Worm (Caenorhabditis elegans) whole organism, early embryonic: ENCODE data around the gene sdc-2.

Experiments
- B0310.2 ChIP-seq: sonication (generic microtip); optimal IDR thresholded peaks from 2 replicates; lab custom pipeline; 2016; ENCODE audit warnings: mild to moderate bottlenecking, missing genetic modification characterization, missing compliant biosample characterization
- F13C5.2 ChIP-seq: sonication (generic microtip); optimal IDR thresholded peaks from 2 replicates; lab custom pipeline; 2017; ENCODE audit warnings: mild to moderate bottlenecking, missing genetic modification characterization, inconsistent platforms, missing compliant biosample characterization
- aly-1 ChIP-seq: sonication (generic microtip); optimal IDR thresholded peaks from 2 replicates; lab custom pipeline; 2016; ENCODE audit warnings: missing genetic modification characterization, missing compliant biosample characterization
- ama-1 ChIP-seq: fragments of 150-350 bp; optimal IDR thresholded peaks from 2 replicates; lab custom pipeline; 2014
- ceh-13 ChIP-seq: fragments of 200-800 bp; sonication (Bioruptor generic); optimal IDR thresholded peaks from 2 replicates; lab custom pipeline; 2018; ENCODE audit warnings: mild to moderate bottlenecking, missing genetic modification characterization, missing compliant biosample characterization
- ceh-36 ChIP-seq: sonication (generic microtip); optimal IDR thresholded peaks from 2 replicates; lab custom pipeline; 2016; ENCODE audit warnings: missing genetic modification characterization, inconsistent platforms, missing compliant biosample characterization
- ets-7 ChIP-seq: sonication (generic microtip); optimal IDR thresholded peaks from 2 replicates; lab custom pipeline; 2016; ENCODE audit warnings: missing genotype, missing genetic modification characterization, missing compliant biosample characterization
- flt-1 ChIP-seq: fragments of 200-800 bp; sonication (Bioruptor generic); IDR thresholded peaks from 2 replicates; pipeline ENCODE4 v1.3.6; 2022; ENCODE audit warnings: missing genetic modification characterization, missing compliant biosample characterization
- hmbx-1 ChIP-seq: sonication (generic microtip); optimal IDR thresholded peaks from 2 replicates; lab custom pipeline; 2016; ENCODE audit warnings: mild to moderate bottlenecking, missing genetic modification characterization, missing compliant biosample characterization
- hmg-4 ChIP-seq: fragments of 200-800 bp; sonication (Bioruptor generic); optimal IDR thresholded peaks from 2 replicates; lab custom pipeline; 2018; ENCODE audit warnings: mild to moderate bottlenecking, missing genetic modification characterization, missing compliant biosample characterization
- hnd-1 ChIP-seq: sonication (generic microtip); optimal IDR thresholded peaks from 2 replicates; lab custom pipeline; 2016; ENCODE audit warnings: missing genetic modification characterization, missing compliant biosample characterization
- pes-1 ChIP-seq: fragments of 200-800 bp; sonication (Bioruptor generic); IDR thresholded peaks from 2 replicates; pipeline ENCODE4 v1.3.6; 2022; ENCODE audit warnings: missing genetic modification reagents, missing genetic modification characterization, missing compliant biosample characterization
- scrt-1 ChIP-seq: fragments of 200-800 bp; sonication (Bioruptor generic); IDR thresholded peaks from 2 replicates; pipeline ENCODE4 v1.3.6; 2022; ENCODE audit warnings: missing genetic modification characterization, missing compliant biosample characterization
- sea-1 ChIP-seq: fragments of 200-800 bp; sonication (Bioruptor generic); conservative IDR thresholded peaks from 2 replicates; pipeline ENCODE4 v1.3.6; 2022; ENCODE audit warnings: missing genetic modification characterization, missing compliant biosample characterization
- tbx-11 ChIP-seq: fragments of 200-800 bp; sonication (Bioruptor generic); IDR thresholded peaks from 2 replicates; pipeline ENCODE4 v1.3.6; 2022; ENCODE audit warnings: missing genetic modification characterization, missing compliant biosample characterization
- tbx-37 ChIP-seq: fragments of 200-800 bp; sonication (Bioruptor generic); conservative IDR thresholded peaks from 2 replicates; pipeline ENCODE4 v1.3.6; 2022; ENCODE audit warnings: missing genetic modification reagents, missing genetic modification characterization, missing compliant biosample characterization
- tra-4 ChIP-seq: sonication (generic microtip); optimal IDR thresholded peaks from 2 replicates; lab custom pipeline; 2017; ENCODE audit warnings: missing genetic modification characterization, missing compliant biosample characterization

The sdc-2 gene

DNA sequence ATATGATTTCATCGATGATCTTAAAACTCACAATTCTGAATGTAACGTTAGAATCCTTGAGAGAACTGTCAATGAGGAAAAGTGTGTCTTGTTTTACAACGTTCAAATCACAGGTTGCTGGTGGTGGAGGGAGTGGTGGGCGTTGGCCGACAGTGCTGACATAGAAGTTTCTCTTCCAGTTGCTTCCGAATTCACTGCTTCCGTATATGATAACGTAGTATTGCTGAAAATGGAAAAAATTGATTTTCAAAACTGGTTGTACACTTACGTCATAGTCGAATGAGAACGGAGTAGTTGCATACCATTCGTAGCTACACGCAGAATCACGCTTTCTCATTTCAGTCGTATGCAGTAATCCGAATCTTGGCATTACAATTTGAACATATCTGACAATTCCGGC is 30.7 kb upstream of the sdc-2 start:
- no peak for TF ChIP-seq F13C5.2 (tag; lab: Kevin White, UChicago)
- TF ChIP-seq flt-1 (GFP tag; lab: Robert Waterston, UW), result no peak
- TF ChIP-seq ceh-13 (GFP tag; lab: Kevin White, UChicago), result no peak
- no peak for TF ChIP-seq aly-1 (tag; lab: Kevin White, UChicago)
- no peak for TF ChIP-seq hmg-4 (GFP tag; lab: Kevin White, UChicago)
- no peak for TF ChIP-seq ama-1 (lab: Kevin White, UChicago)
- TF ChIP-seq tra-4 (tag; lab: Kevin White, UChicago), result no peak
- TF ChIP-seq ceh-36 (tag; lab: Kevin White, UChicago), result no peak
- TF ChIP-seq hnd-1 (tag; lab: Kevin White, UChicago), result no peak
- TF ChIP-seq B0310.2 (tag; lab: Kevin White, UChicago), result no peak
- no peak for TF ChIP-seq tbx-11
- no peak for TF ChIP-seq pes-1 (GFP tag; lab: Robert Waterston, UW)
- no peak for TF ChIP-seq tbx-37 (GFP tag; lab: Robert Waterston, UW)

DNA sequence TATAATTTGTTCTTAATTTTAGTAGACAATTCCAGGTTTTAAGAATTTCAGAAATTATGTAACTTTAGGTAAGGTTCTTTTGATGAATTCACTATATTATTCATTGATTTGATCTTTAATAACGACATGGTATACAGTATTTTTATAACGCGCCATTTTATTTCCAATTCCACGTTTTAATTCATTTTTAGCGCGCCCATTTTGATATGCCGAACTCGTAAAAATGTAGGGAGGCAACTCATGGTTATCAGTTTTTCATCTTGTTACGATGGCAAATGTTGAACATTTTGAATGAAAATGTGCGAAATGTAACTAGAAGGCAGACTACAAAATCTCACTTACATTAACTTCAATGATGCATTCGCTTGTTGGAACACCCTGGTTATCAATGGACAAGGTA is 23.6 kb upstream of the sdc-2 start:
- no peak for TF ChIP-seq flt-1 (GFP tag; lab: Robert Waterston, UW)
- TF ChIP-seq hnd-1 (tag; lab: Kevin White, UChicago), result no peak
- no peak for TF ChIP-seq ets-7 (tag; lab: Kevin White, UChicago)
- no peak for TF ChIP-seq ceh-36 (tag; lab: Kevin White, UChicago)
- TF ChIP-seq ceh-13 (GFP tag; lab: Kevin White, UChicago), result no peak
- no peak for TF ChIP-seq B0310.2 (tag; lab: Kevin White, UChicago)

DNA sequence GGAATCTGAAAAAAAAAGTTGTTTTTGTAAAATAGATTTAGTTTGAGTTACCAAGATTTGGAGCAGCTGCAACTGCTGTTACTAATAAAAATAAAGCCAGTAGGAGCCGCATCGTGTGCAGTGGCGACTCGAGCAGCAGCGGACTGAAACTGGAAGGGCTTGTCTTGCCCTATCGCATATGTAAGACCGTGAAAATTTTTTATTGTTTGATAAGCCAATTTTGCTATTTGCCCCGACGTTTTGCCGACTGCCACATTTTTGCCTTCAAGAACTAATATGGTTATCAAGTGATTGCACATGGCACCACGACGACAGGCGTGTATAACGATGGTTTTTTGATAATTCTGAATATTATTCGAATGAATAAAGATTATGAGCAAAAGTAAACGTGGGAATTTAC is 22.8 kb upstream of the sdc-2 start, which contains the start of gene T25C12.3:
T25C12.3 (minus strand) TSS at position 262 of the 400 bp plus-strand sequence.
- TF ChIP-seq hmg-4 (GFP tag; lab: Kevin White, UChicago) (no peak), ets-7 (tag; lab: Kevin White, UChicago) (no peak), hmbx-1 (tag; lab: Kevin White, UChicago) (no peak), pes-1 (GFP tag; lab: Robert Waterston, UW) (no peak), sea-1 (GFP tag; lab: Robert Waterston, UW) (no peak), ceh-36 (tag; lab: Kevin White, UChicago) (no peak), tra-4 (tag; lab: Kevin White, UChicago) (no peak), ama-1 (lab: Kevin White, UChicago) (no peak), tbx-37 (GFP tag; lab: Robert Waterston, UW) (no peak), aly-1 (tag; lab: Kevin White, UChicago) (no peak), hnd-1 (tag; lab: Kevin White, UChicago) (no peak), tbx-11 (no peak), F13C5.2 (tag; lab: Kevin White, UChicago) (no peak), B0310.2 (tag; lab: Kevin White, UChicago) (no peak), flt-1 (GFP tag; lab: Robert Waterston, UW) (no peak), scrt-1 (GFP tag; lab: Robert Waterston, UW) (no peak), ceh-13 (GFP tag; lab: Kevin White, UChicago) (no peak)

DNA sequence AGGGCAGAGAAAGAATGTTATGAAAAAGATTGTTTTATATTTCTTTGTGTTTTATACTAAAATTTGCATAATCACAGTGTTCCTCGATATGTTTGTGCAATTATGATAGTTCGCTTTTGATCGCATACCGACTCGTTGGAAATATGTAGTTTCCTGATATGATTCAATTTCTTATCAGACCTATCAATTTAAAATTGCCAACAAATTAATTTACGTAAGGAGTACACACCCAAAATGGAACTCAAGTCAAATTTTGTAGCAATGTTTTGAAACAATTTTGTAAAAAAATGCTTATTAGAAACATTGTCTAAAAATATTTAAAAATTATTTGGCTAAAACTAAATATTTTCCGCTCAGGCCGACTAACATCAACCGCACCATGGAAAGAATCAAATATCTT is 21.9 kb upstream of the sdc-2 start:
- TF ChIP-seq B0310.2 (tag; lab: Kevin White, UChicago) (no peak), aly-1 (tag; lab: Kevin White, UChicago) (no peak), hnd-1 (tag; lab: Kevin White, UChicago) (no peak), ceh-13 (GFP tag; lab: Kevin White, UChicago) (no peak), hmbx-1 (tag; lab: Kevin White, UChicago) (no peak), flt-1 (GFP tag; lab: Robert Waterston, UW) (no peak), scrt-1 (GFP tag; lab: Robert Waterston, UW) (no peak), sea-1 (GFP tag; lab: Robert Waterston, UW) (no peak), ama-1 (lab: Kevin White, UChicago) (no peak), ceh-36 (tag; lab: Kevin White, UChicago) (no peak), tbx-11 (no peak), tra-4 (tag; lab: Kevin White, UChicago) (no peak), tbx-37 (GFP tag; lab: Robert Waterston, UW) (no peak), ets-7 (tag; lab: Kevin White, UChicago) (no peak), hmg-4 (GFP tag; lab: Kevin White, UChicago) (no peak)

DNA sequence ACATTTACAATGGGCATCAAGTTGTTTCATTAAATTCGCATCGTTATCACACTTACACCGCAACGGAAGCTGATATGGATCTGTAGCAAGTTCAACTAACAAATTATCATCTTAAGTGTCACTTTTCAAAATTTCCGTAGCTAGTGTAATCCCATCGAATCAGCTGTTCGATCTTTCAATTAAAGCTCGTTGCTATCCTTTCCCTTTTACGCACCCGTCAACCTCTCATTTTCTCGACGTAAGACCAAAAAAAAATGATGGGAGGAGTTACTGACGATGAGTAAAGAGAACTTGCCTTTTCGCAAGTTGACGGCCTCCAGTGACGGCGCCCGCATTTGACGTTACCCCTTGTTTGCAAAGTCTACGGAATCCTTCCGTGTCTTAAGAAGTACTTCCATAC is 20.5 kb upstream of the sdc-2 start, which contains the start of gene F29G6.1:
F29G6.1 (plus strand) TSS at position 301 of the 400 bp plus-strand sequence.
- no peak for TF ChIP-seq hnd-1 (tag; lab: Kevin White, UChicago)
- no peak for TF ChIP-seq ets-7 (tag; lab: Kevin White, UChicago)
- TF ChIP-seq hmbx-1 (tag; lab: Kevin White, UChicago), result no peak
- no peak for TF ChIP-seq ceh-36 (tag; lab: Kevin White, UChicago)
- TF ChIP-seq scrt-1 (GFP tag; lab: Robert Waterston, UW), result no peak
- TF ChIP-seq tbx-37 (GFP tag; lab: Robert Waterston, UW), result no peak
- TF ChIP-seq F13C5.2 (tag; lab: Kevin White, UChicago), result no peak
- TF ChIP-seq aly-1 (tag; lab: Kevin White, UChicago), result no peak
- no peak for TF ChIP-seq tra-4 (tag; lab: Kevin White, UChicago)
- no peak for TF ChIP-seq ceh-13 (GFP tag; lab: Kevin White, UChicago)
- no peak for TF ChIP-seq B0310.2 (tag; lab: Kevin White, UChicago)
- TF ChIP-seq ama-1 (lab: Kevin White, UChicago), result no peak
- TF ChIP-seq pes-1 (GFP tag; lab: Robert Waterston, UW), result no peak
- no peak for TF ChIP-seq hmg-4 (GFP tag; lab: Kevin White, UChicago)

DNA sequence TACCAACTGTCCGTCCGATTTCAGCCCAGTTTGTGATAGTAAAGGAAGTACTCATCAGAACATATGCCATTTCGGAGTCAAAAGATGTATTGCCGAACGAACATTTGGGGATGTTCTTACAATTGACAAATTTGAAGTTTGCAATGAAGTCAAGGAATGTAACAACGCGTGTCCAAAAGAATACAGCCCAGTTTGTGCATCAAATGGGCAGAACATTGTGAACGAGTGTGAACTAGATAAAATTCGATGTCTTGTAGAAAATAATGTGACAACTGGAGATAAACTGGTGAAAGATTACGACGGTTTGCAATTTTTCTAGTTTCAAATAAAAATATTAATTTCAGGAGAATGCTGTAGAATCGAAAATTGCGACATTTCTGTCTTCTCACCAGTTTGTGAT is 14.7 kb upstream of the sdc-2 start:
- TF ChIP-seq B0310.2 (tag; lab: Kevin White, UChicago), result no peak
- TF ChIP-seq pes-1 (GFP tag; lab: Robert Waterston, UW), result no peak
- TF ChIP-seq aly-1 (tag; lab: Kevin White, UChicago), result no peak
- TF ChIP-seq scrt-1 (GFP tag; lab: Robert Waterston, UW), result no peak
- TF ChIP-seq ceh-36 (tag; lab: Kevin White, UChicago), result no peak
- TF ChIP-seq tra-4 (tag; lab: Kevin White, UChicago), result no peak
- no peak for TF ChIP-seq flt-1 (GFP tag; lab: Robert Waterston, UW)
- TF ChIP-seq ceh-13 (GFP tag; lab: Kevin White, UChicago), result no peak
- TF ChIP-seq ama-1 (lab: Kevin White, UChicago), result no peak
- TF ChIP-seq hnd-1 (tag; lab: Kevin White, UChicago), result no peak
- no peak for TF ChIP-seq sea-1 (GFP tag; lab: Robert Waterston, UW)
- TF ChIP-seq hmbx-1 (tag; lab: Kevin White, UChicago), result no peak
